Fruit fly (Drosophila melanogaster): ENCODE measurements around the gene chm.
A peak's percentile ranks its signal among the peaks of the same experiment; 100 is the strongest.

chm gene

DNA sequence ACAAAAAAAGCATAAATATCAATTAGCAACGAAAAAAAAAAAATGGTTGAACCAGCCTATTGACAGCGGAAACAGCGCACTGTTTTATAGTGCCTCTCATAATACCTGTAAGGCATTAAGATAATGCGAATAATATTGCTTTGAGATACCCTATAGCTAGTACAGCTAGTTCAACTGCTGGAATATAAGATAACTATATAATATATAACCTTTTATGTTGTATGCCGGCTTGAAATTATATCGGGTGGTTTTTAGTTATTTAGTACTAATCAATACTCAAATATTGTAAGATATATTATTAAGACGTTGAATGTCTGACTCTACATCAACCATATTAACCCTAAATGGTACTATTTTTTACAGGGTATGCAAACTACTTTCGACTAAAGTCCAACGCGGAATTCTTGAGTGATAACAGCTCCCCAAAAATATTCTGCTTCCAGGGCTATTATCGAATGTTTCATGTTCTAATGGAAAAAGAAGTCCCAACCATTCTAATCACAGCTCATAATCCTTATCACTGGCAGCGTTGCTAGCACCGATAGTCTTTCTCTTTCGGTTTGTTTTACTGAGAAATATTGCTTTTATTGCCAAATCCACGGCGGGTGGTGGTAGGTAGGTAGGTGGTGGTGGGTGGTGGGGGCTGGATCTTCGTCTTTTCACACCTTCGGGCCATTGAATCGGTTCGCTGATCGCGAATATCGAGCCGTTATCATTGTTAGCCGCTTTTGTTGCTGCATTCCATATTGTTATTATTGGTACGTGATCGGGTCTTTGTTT lies 21.9 kb downstream of the chm start (continued):
- TF ChIP-seq Hmr (GFP tag; optimal IDR thresholded peaks at IDR 0.05) (peak; percentile 93), CG4820 (GFP tag; optimal IDR thresholded peaks at IDR 0.05) (peak; percentile 14), GATAe (GFP tag; conservative IDR thresholded peaks at IDR 0.05) (peak; percentile 59; the same call in 1 of the 2 replicates), sob (GFP tag; IDR thresholded peaks at IDR 0.05) (peak; percentile 89), CG15601 (tag; optimal IDR thresholded peaks at IDR 0.05) (no peak), trem (tag; optimal IDR thresholded peaks at IDR 0.05) (no peak), CG12071 (GFP tag; optimal IDR thresholded peaks at IDR 0.05) (peak; percentile 0), CG10565 (GFP tag; optimal IDR thresholded peaks at IDR 0.05) (no peak), CG32772 (GFP tag; IDR thresholded peaks at IDR 0.05) (peak; percentile 49; the same call in 1 of the 2 replicates), CG4328 (GFP tag; optimal IDR thresholded peaks at IDR 0.05) (no peak), CG11696 (GFP tag; IDR thresholded peaks at IDR 0.05) (peak; percentile 62), Dbx (GFP tag; IDR thresholded peaks at IDR 0.05) (peak; percentile 91), CG17568 (GFP tag; optimal IDR thresholded peaks at IDR 0.05) (peak; percentile 56), ind (GFP tag; optimal IDR thresholded peaks at IDR 0.05) (no peak), Nf-YA (GFP tag; IDR thresholded peaks at IDR 0.05) (peak; percentile 62; the same call in 1 of the 2 replicates), Ptx1 (GFP tag; IDR thresholded peaks at IDR 0.05) (peak; percentile 87), CG17385 (GFP tag; optimal IDR thresholded peaks at IDR 0.05) (peak; percentile 79), CG8478 (optimal IDR thresholded peaks at IDR 0.05) (no peak), hbn (GFP tag; IDR thresholded peaks at IDR 0.05; ENCODE audit: partially characterized antibody) (no peak), CG18011 (GFP tag; optimal IDR thresholded peaks at IDR 0.05) (peak; percentile 6), Dek (tag; optimal IDR thresholded peaks at IDR 0.05) (peak; percentile 91), CG10267 (tag; optimal IDR thresholded peaks at IDR 0.05) (peak; percentile 60), CG16863 (GFP tag; optimal IDR thresholded peaks at IDR 0.05) (peak; percentile 1), CG2875 (GFP tag; optimal IDR thresholded peaks at IDR 0.05) (peak; percentile 26), sima (GFP tag; optimal IDR thresholded peaks at IDR 0.05) (no peak), CG4707 (GFP tag; optimal IDR thresholded peaks at IDR 0.05) (no peak), croc (GFP tag; conservative IDR thresholded peaks at IDR 0.05) (no peak; the same call in 2 of the 3 replicates), Sry-β (GFP tag; optimal IDR thresholded peaks at IDR 0.05) (no peak), en (GFP tag; optimal IDR thresholded peaks at IDR 0.05) (no peak), Lhr (GFP tag; optimal IDR thresholded peaks at IDR 0.05) (no peak), CG16813 (GFP tag; IDR thresholded peaks at IDR 0.05; ENCODE audit: partially characterized antibody) (no peak), CG17186 (GFP tag; optimal IDR thresholded peaks at IDR 0.05) (no peak), cg (GFP tag; optimal IDR thresholded peaks at IDR 0.05) (no peak), CG8765 (GFP tag; IDR thresholded peaks at IDR 0.05) (peak; percentile 36; the same call in 1 of the 2 replicates), CG1529 (GFP tag; optimal IDR thresholded peaks at IDR 0.05) (no peak), CG11247 (GFP tag; IDR thresholded peaks at IDR 0.05) (peak; percentile 83), sens-2 (GFP tag; IDR thresholded peaks at IDR 0.05) (peak; percentile 13; the same call in 1 of the 2 replicates), Blimp-1 (GFP tag; optimal IDR thresholded peaks at IDR 0.05) (peak; percentile 41), Bteb2 (GFP tag; optimal IDR thresholded peaks at IDR 0.05) (peak; percentile 10), corto (GFP tag; optimal IDR thresholded peaks at IDR 0.05) (no peak), sr (GFP tag; IDR thresholded peaks at IDR 0.05) (peak; percentile 22; the same call in 1 of the 3 replicates), CG3726 (GFP tag; IDR thresholded peaks at IDR 0.05) (peak; percentile 51; the same call in 1 of the 3 replicates), ftz-f1 (GFP tag; optimal IDR thresholded peaks at IDR 0.05) (no peak), tll (GFP tag; optimal IDR thresholded peaks at IDR 0.05) (no peak), Doc3 (GFP tag; IDR thresholded peaks at IDR 0.05; ENCODE audit: partially characterized antibody) (no peak), unpg (GFP tag; optimal IDR thresholded peaks at IDR 0.05) (peak; percentile 74), Lpt (GFP tag; optimal IDR thresholded peaks at IDR 0.05) (no peak), C15 (GFP tag; IDR thresholded peaks at IDR 0.05) (peak; percentile 75; the same call in 2 of the 3 replicates)

Measured in whole organism, embryonic.